Fruit fly (Drosophila melanogaster) whole organism, wandering third instar larva: ENCODE results near the gene CG13300.

Experiments
- GATAd ChIP-seq: sonication (Bioruptor generic); optimal IDR thresholded peaks from 2 replicates; lab custom pipeline; 2016; ENCODE audit warnings: missing biosample characterization, missing genetic modification characterization
- HLH106 ChIP-seq: fragments of 200-800 bp; optimal IDR thresholded peaks from 3 replicates; lab custom pipeline; 2019; ENCODE audit warnings: missing biosample characterization, mild to moderate bottlenecking, missing genetic modification characterization, moderate library complexity
- dmrt93B ChIP-seq: fragments of 200-800 bp; sonication (Bioruptor generic); optimal IDR thresholded peaks from 2 replicates; lab custom pipeline; 2018; ENCODE audit warnings: missing biosample characterization, mild to moderate bottlenecking, missing genetic modification characterization
- ey ChIP-seq: fragments of 200-800 bp; sonication (Bioruptor generic); optimal IDR thresholded peaks from 2 replicates; lab custom pipeline; 2016; ENCODE audit warnings: missing biosample characterization, missing genetic modification characterization
- rgr ChIP-seq: fragments of 200-800 bp; sonication (Bioruptor generic); optimal IDR thresholded peaks from 3 replicates; lab custom pipeline; 2016; ENCODE audit warnings: missing biosample characterization, mild to moderate bottlenecking, missing genetic modification characterization

The CG13300 gene

DNA sequence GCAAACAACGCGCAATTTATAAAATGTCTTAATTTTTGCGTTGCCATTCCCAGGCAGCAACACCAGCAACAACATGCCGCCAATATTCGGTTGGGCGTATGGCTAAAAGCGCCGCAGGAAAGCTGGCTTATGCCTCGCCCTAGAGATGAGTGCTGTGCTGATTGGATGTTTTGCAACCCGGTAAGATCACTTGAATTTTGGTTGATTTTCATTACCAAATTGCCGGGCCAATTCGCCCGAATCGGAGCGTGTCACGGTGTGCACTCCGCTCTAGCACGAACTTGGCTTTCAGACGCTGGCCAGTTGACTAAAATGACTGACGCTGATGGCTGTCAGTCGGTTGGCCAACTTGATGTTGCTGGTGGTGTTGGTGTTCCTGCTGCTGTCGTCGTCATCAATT, 66.8 kb downstream of the CG13300 start (continued):
- TF ChIP-seq ey (peak; percentile 61), dmrt93B (peak; percentile 42), rgr (GFP tag; lab: Kevin White, UChicago) (peak; percentile 54), HLH106 (tag; lab: Kevin White, UChicago) (peak; percentile 69), GATAd (GFP tag; lab: Kevin White, UChicago) (no peak)
